Worm (Caenorhabditis elegans): ENCODE measurements around the gene aqp-2.

The aqp-2 gene

ce11 chrII:9210076-9210475 is 51.7 kb downstream of the aqp-2 start, which contains the start of gene ZK1067.4:
Gene ZK1067.4, plus strand, starts transcription at chrII:9210376.
- TF ChIP-seq sea-2 (GFP tag; optimal IDR thresholded peaks at IDR 0.05) (no peak), fkh-2 (tag; optimal IDR thresholded peaks at IDR 0.05) (no peak), pqm-1 (tag; optimal IDR thresholded peaks at IDR 0.05) (no peak), ceh-16 (tag; optimal IDR thresholded peaks at IDR 0.05) (no peak), ama-1 (optimal IDR thresholded peaks at IDR 0.05) (no peak), lin-15B (tag; optimal IDR thresholded peaks at IDR 0.05) (no peak), nfya-1 (tag; optimal IDR thresholded peaks at IDR 0.05; ENCODE audit: insufficient read depth) (no peak), egl-5 (tag; optimal IDR thresholded peaks at IDR 0.05) (no peak), hmg-11 (tag; optimal IDR thresholded peaks at IDR 0.05) (no peak), skn-1 (tag; optimal IDR thresholded peaks at IDR 0.05) (no peak), eor-1 (tag; optimal IDR thresholded peaks at IDR 0.05) (no peak), fos-1 (tag; optimal IDR thresholded peaks at IDR 0.05) (no peak), unc-62 (GFP tag; optimal IDR thresholded peaks at IDR 0.05) (no peak), elt-2 (tag; optimal IDR thresholded peaks at IDR 0.05) (no peak)

Measured in whole organism, L3 larva.